Worm (Caenorhabditis elegans) whole organism, L4 larva: ENCODE results near the gene npp-18.
A peak's percentile ranks its signal among the peaks of the same experiment; 100 is the strongest.

Source experiments
- F49E8.2 ChIP-seq: sonication (generic microtip); optimal IDR thresholded peaks from 2 replicates; lab custom pipeline; 2016; ENCODE audit warnings: missing compliant biosample characterization, mild to moderate bottlenecking, missing genetic modification characterization, borderline replicate concordance
- R02D3.7 ChIP-seq: fragments of 150-350 bp; sonication (generic microtip); optimal IDR thresholded peaks from 3 replicates; lab custom pipeline; 2014; ENCODE audit warnings: missing biosample characterization, missing genetic modification characterization
- lin-15B ChIP-seq: fragments of 150-350 bp; sonication (generic microtip); optimal IDR thresholded peaks from 3 replicates; lab custom pipeline; 2014; ENCODE audit warnings: missing biosample characterization, missing genetic modification characterization
- mdl-1 ChIP-seq, 2 experiments: fragments of 150-350 bp in 1 of 2; sonication (generic microtip) in 1 of 2; optimal IDR thresholded peaks; 2 replicates each; lab custom pipeline; 2014 to 2017; ENCODE audit warnings: missing biosample characterization in 2 of 2, missing genetic modification characterization in 2 of 2
- mxl-2 ChIP-seq: fragments of 200-800 bp; sonication (Bioruptor generic); conservative IDR thresholded peaks from 2 replicates; pipeline ENCODE4 v1.3.6; 2022; ENCODE audit warnings: missing genetic modification reagents, missing genetic modification characterization, missing compliant biosample characterization
- nhr-11 ChIP-seq: fragments of 150-350 bp; optimal IDR thresholded peaks from 2 replicates; lab custom pipeline; 2014; ENCODE audit warnings: missing biosample characterization, missing genetic modification characterization
- sdz-12 ChIP-seq: fragments of 200-800 bp; sonication (Bioruptor generic); optimal IDR thresholded peaks from 2 replicates; lab custom pipeline; 2018; ENCODE audit warnings: mild to moderate bottlenecking, missing genetic modification characterization, missing compliant biosample characterization
- snpc-4 ChIP-seq: fragments of 150-350 bp; optimal IDR thresholded peaks from 2 replicates; lab custom pipeline; 2014; ENCODE audit warnings: missing biosample characterization, missing genetic modification characterization
- unc-130 ChIP-seq: sonication (generic microtip); optimal IDR thresholded peaks from 2 replicates; lab custom pipeline; 2016; ENCODE audit warnings: missing genetic modification reagents, missing genetic modification characterization, missing compliant biosample characterization
- unc-62 ChIP-seq, 3 experiments: fragments of 150-350 bp in 1 of 3; sonication (generic microtip); optimal IDR thresholded peaks in 2 of 3; peaks in 1 of 3; 1 replicate in 1 of 3; 2 replicates in 2 of 3; lab custom pipeline; 2014 to 2017; ENCODE audit warnings: missing biosample characterization in 3 of 3, missing genetic modification characterization in 3 of 3, missing genetic modification reagents in 3 of 3, missing genotype in 1 of 3
- zip-11 ChIP-seq: fragments of 200-800 bp; sonication (Bioruptor generic); IDR thresholded peaks from 2 replicates; pipeline ENCODE4 v1.3.6; 2022; ENCODE audit warnings: missing genetic modification characterization, missing compliant biosample characterization
- ztf-11 ChIP-seq: fragments of 150-350 bp; optimal IDR thresholded peaks from 2 replicates; lab custom pipeline; 2014; ENCODE audit warnings: missing biosample characterization, missing genetic modification characterization

ce11 chrIII:13347782-13348327, 51.2 kb downstream of the npp-18 start:
- TF ChIP-seq sdz-12 (GFP tag; lab: Kevin White, UChicago) (no peak), ztf-11 (tag; lab: Kevin White, UChicago) (no peak), unc-62 (GFP tag; optimal IDR thresholded peaks at IDR 0.05 in 1 of 2; lab: Kevin White, UChicago) (peak in 1 of 2 experiments; percentile 63), unc-62 (tag; optimal IDR thresholded peaks at IDR 0.05; lab: Kevin White, UChicago) (no peak), snpc-4 (tag; lab: Kevin White, UChicago) (no peak), mdl-1 (tag; optimal IDR thresholded peaks at IDR 0.05; lab: Kevin White, UChicago) (no peak), unc-130 (GFP tag; lab: Kevin White, UChicago) (no peak), R02D3.7 (tag; lab: Kevin White, UChicago) (no peak), F49E8.2 (tag; lab: Kevin White, UChicago) (no peak), zip-11 (GFP tag; lab: Robert Waterston, UW) (no peak), lin-15B (no peak), mxl-2 (GFP tag; lab: Robert Waterston, UW) (no peak), nhr-11 (tag; lab: Kevin White, UChicago) (no peak)
